Worm (Caenorhabditis elegans): ENCODE measurements around the gene srb-6.

ce11 chrII:10199906-10200305 is 5.2 kb downstream of the srb-6 start, which contains the start of gene R05H5.4:
- TF ChIP-seq pqm-1 (tag; optimal IDR thresholded peaks at IDR 0.05) (no peak), lin-29 (GFP tag; IDR thresholded peaks at IDR 0.05) (no peak), fkh-10 (GFP tag; optimal IDR thresholded peaks at IDR 0.05) (no peak), nhr-25 (tag; optimal IDR thresholded peaks at IDR 0.05; ENCODE audit: borderline replicate concordance, insufficient read depth) (no peak), ceh-28 (tag; optimal IDR thresholded peaks at IDR 0.05) (no peak), snpc-1.2 (GFP tag; IDR thresholded peaks at IDR 0.05) (no peak), ZK546.5 (tag; optimal IDR thresholded peaks at IDR 0.05) (no peak), lin-38 (GFP tag; IDR thresholded peaks at IDR 0.05) (no peak), unc-130 (GFP tag; optimal IDR thresholded peaks at IDR 0.05) (no peak), lin-39 (tag; optimal IDR thresholded peaks at IDR 0.05) (no peak), ceh-32 (tag; optimal IDR thresholded peaks at IDR 0.05; ENCODE audit: poor library complexity) (no peak), unc-62 (GFP tag; optimal IDR thresholded peaks at IDR 0.05 in 1 of 2) (no peak), unc-62 (tag; optimal IDR thresholded peaks at IDR 0.05) (no peak)

Measured in whole organism, L4 larva.